Fruit fly (Drosophila melanogaster): ENCODE results near the gene CG43050.

Gene CG43050

dm6 chr2L:13082177-13082576 is 36.9 kb upstream of the CG43050 start (continued):
- TF ChIP-seq CG7745 (tag; optimal IDR thresholded peaks at IDR 0.05) = no peak
- TF ChIP-seq kay (GFP tag; optimal IDR thresholded peaks at IDR 0.05) = no peak
- peak; percentile 34 for TF ChIP-seq CG2875 (GFP tag; optimal IDR thresholded peaks at IDR 0.05)
- no peak for TF ChIP-seq Bdp1 (GFP tag; optimal IDR thresholded peaks at IDR 0.05)
- TF ChIP-seq mld (GFP tag; IDR thresholded peaks at IDR 0.05; ENCODE audit: partially characterized antibody) = no peak
- TF ChIP-seq en (GFP tag; optimal IDR thresholded peaks at IDR 0.05) = no peak
- TF ChIP-seq Nf-YA (GFP tag; IDR thresholded peaks at IDR 0.05) = no peak
- no peak for TF ChIP-seq CG14710 (tag; optimal IDR thresholded peaks at IDR 0.05)
- TF ChIP-seq Bteb2 (GFP tag; optimal IDR thresholded peaks at IDR 0.05) = peak; percentile 14
- TF ChIP-seq Ada2b (GFP tag; IDR thresholded peaks at IDR 0.05) = no peak
- TF ChIP-seq CG2116 (GFP tag; optimal IDR thresholded peaks at IDR 0.05) = no peak
- no peak for TF ChIP-seq CG4360 (GFP tag; IDR thresholded peaks at IDR 0.05)
- no peak for TF ChIP-seq ac (GFP tag; optimal IDR thresholded peaks at IDR 0.05)
- no peak for TF ChIP-seq Aef1 (GFP tag; IDR thresholded peaks at IDR 0.05)
- no peak for TF ChIP-seq HLH54F (GFP tag; optimal IDR thresholded peaks at IDR 0.05)
- TF ChIP-seq CG10274 (GFP tag; optimal IDR thresholded peaks at IDR 0.05) = no peak
- no peak for TF ChIP-seq btn (GFP tag; optimal IDR thresholded peaks at IDR 0.05)
- TF ChIP-seq Deaf1 (tag; optimal IDR thresholded peaks at IDR 0.05) = no peak
- peak; percentile 26 for TF ChIP-seq CG2678 (tag; optimal IDR thresholded peaks at IDR 0.05)
- TF ChIP-seq CG10431 (GFP tag; optimal IDR thresholded peaks at IDR 0.05) = no peak
- no peak for TF ChIP-seq Mes4 (GFP tag; optimal IDR thresholded peaks at IDR 0.05)
- no peak for TF ChIP-seq Stat92E (GFP tag; optimal IDR thresholded peaks at IDR 0.05)
- TF ChIP-seq CG11085 (GFP tag; IDR thresholded peaks at IDR 0.05) = no peak
- no peak for TF ChIP-seq ap (GFP tag; IDR thresholded peaks at IDR 0.05)
- no peak for TF ChIP-seq CG12299 (tag; optimal IDR thresholded peaks at IDR 0.05)
- no peak for TF ChIP-seq D19A (tag; optimal IDR thresholded peaks at IDR 0.05)
- no peak for TF ChIP-seq usp (GFP tag; optimal IDR thresholded peaks at IDR 0.05)
- peak; percentile 16 for TF ChIP-seq CG7786 (GFP tag; optimal IDR thresholded peaks at IDR 0.05)
- no peak for TF ChIP-seq CG5245 (GFP tag; optimal IDR thresholded peaks at IDR 0.05)
- no peak for TF ChIP-seq CG1792 (GFP tag; optimal IDR thresholded peaks at IDR 0.05)
- no peak for TF ChIP-seq CG42726 (GFP tag; IDR thresholded peaks at IDR 0.05; ENCODE audit: partially characterized antibody)
- no peak for TF ChIP-seq H2.0 (GFP tag; IDR thresholded peaks at IDR 0.05)
- TF ChIP-seq CG34376 (GFP tag; optimal IDR thresholded peaks at IDR 0.05) = no peak
- TF ChIP-seq E2f2 (GFP tag; IDR thresholded peaks at IDR 0.05) = no peak
- no peak for TF ChIP-seq ranshi (GFP tag; IDR thresholded peaks at IDR 0.05)
- TF ChIP-seq Gsc (GFP tag; IDR thresholded peaks at IDR 0.05) = no peak
- no peak for TF ChIP-seq CG14667 (GFP tag; IDR thresholded peaks at IDR 0.05)
- TF ChIP-seq gfzf (GFP tag; optimal IDR thresholded peaks at IDR 0.05) = no peak
- TF ChIP-seq CG8359 (GFP tag; optimal IDR thresholded peaks at IDR 0.05; ENCODE audit: borderline replicate concordance) = no peak
- peak; percentile 28 for TF ChIP-seq Vsx1 (GFP tag; optimal IDR thresholded peaks at IDR 0.05)
- no peak for TF ChIP-seq CG1024 (GFP tag; IDR thresholded peaks at IDR 0.05)
- no peak for TF ChIP-seq tap (tag; optimal IDR thresholded peaks at IDR 0.05)
- TF ChIP-seq vvl (GFP tag; IDR thresholded peaks at IDR 0.05) = no peak
- TF ChIP-seq CG4617 (GFP tag; optimal IDR thresholded peaks at IDR 0.05; ENCODE audit: borderline replicate concordance) = no peak
- TF ChIP-seq Xrp1 (GFP tag; IDR thresholded peaks at IDR 0.05) = no peak
- TF ChIP-seq gcm (GFP tag; optimal IDR thresholded peaks at IDR 0.05) = no peak
- TF ChIP-seq NFAT (GFP tag; IDR thresholded peaks at IDR 0.05) = no peak
- TF ChIP-seq CG3726 (GFP tag; IDR thresholded peaks at IDR 0.05) = no peak
- TF ChIP-seq kah (GFP tag; optimal IDR thresholded peaks at IDR 0.05) = no peak
- TF ChIP-seq nom (GFP tag; optimal IDR thresholded peaks at IDR 0.05) = no peak
- no peak for TF ChIP-seq CG1602 (GFP tag; optimal IDR thresholded peaks at IDR 0.05)
- no peak for TF ChIP-seq Hey (tag; optimal IDR thresholded peaks at IDR 0.05)

Data from whole organism, embryonic.